Fruit fly (Drosophila melanogaster) whole organism, embryonic: ENCODE results near the gene CG32271.

ENCODE experiments used
- CG12942 ChIP-seq: fragments of 200-800 bp; sonication (Bioruptor generic); optimal IDR thresholded peaks from 3 replicates; lab custom pipeline; 2016; ENCODE audit warnings: missing biosample characterization, missing genetic modification characterization
- CG3281 ChIP-seq: fragments of 200-800 bp; sonication (Bioruptor generic); optimal IDR thresholded peaks from 3 replicates; lab custom pipeline; 2017; ENCODE audit warnings: missing biosample characterization, mild to moderate bottlenecking, missing genetic modification characterization
- Drgx ChIP-seq: fragments of 200-800 bp; sonication (Bioruptor generic); IDR thresholded peaks from 2 replicates; pipeline ENCODE4 v1.3.6; 2022; ENCODE audit warnings: missing biosample characterization, missing genetic modification characterization
- lmd ChIP-seq: fragments of 200-800 bp; sonication (Bioruptor generic); IDR thresholded peaks from 2 replicates; pipeline ENCODE4 v1.3.6; 2022; ENCODE audit warnings: missing biosample characterization, missing genetic modification characterization
- p53 ChIP-seq: fragments of 200-800 bp; sonication (Bioruptor generic); optimal IDR thresholded peaks from 2 replicates; lab custom pipeline; 2016; ENCODE audit warnings: missing biosample characterization, missing genetic modification characterization
- sima ChIP-seq: fragments of 200-800 bp; sonication (Bioruptor generic); optimal IDR thresholded peaks from 2 replicates; lab custom pipeline; 2016; ENCODE audit warnings: missing biosample characterization, missing genetic modification characterization

DNA sequence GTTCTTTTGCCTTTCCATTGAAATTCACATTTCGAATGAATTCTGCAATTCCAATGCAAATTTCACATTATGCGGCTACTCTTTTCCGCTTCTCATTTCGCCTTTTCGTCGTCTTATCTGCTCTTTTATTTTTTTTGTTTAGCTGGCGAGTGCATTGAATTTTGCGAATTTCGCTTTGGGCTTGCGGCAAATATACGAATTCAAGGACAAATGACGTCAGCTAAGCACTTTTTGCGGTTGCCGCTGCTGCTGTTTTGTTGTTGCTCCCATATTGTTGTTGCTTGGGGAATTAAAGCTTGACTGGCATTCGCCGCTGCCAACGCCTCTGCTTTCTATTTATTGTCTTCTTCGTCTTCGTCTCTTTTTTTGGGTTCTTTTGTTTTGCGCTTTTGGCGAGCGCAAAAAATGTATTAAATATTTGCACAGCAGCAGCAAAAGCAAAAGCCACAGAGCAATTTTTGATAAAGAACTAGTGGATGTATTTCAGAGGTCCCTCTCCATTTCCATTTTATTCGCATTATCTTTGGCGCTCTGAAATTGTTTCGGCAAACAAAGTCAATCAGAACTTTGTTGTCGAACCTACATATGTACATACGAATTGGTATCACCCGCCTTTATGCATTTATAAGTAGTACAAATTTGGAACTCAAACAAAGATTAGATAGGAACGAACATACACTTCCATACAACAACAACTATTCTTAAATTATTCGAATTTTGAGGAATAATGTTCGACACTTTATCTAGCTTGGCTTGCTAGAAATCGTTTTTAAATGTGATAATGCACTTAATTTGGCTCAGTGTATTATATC is 37.0 kb upstream of the CG32271 start:
- TF ChIP-seq lmd = no peak
- no peak for TF ChIP-seq sima (GFP tag; lab: Kevin White, UChicago)
- no peak for TF ChIP-seq CG3281 (GFP tag; lab: Kevin White, UChicago)
- no peak for TF ChIP-seq CG12942 (GFP tag; lab: Kevin White, UChicago)
- TF ChIP-seq p53 = no peak
- TF ChIP-seq Drgx = no peak
